Fruit fly (Drosophila melanogaster) whole organism, larva: Measurements from ENCODE around the gene betaNACtes2.
"Not testable (repeated sequence)": the region's sequence is repeated elsewhere in the genome, so short reads cannot be mapped to it uniquely, and the experiment has no call there.

Source experiments
- noc ChIP-seq: fragments of 200-800 bp; sonication (Bioruptor generic); optimal IDR thresholded peaks from 3 replicates; lab custom pipeline; 2019; ENCODE audit warnings: missing biosample characterization, mild to moderate bottlenecking, missing genetic modification characterization, moderate library complexity

Gene betaNACtes2

DNA sequence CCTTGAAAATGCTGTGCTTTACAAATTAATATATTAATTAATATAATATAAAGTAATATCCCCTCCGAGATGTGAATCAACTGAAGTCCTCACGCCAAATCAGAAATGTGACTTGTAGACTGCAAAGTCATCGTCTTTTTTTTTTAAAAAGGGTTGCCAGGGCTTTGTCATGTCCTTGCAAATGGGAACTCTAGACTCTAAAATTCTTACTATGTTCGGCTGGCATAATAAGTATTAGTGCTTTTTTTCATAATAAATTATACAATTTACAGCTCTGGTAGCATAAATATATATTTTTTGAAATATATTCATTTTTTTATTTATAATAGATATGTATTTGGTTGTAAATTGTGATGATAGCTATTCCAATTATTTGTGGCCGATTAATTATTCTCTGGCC is at the start of gene betaNACtes2:
TSS of gene betaNACtes2 (minus strand) at position 101 of the 400 bp plus-strand sequence.
- not testable (repeated sequence) for TF ChIP-seq noc (tag; lab: Kevin White, UChicago)

DNA sequence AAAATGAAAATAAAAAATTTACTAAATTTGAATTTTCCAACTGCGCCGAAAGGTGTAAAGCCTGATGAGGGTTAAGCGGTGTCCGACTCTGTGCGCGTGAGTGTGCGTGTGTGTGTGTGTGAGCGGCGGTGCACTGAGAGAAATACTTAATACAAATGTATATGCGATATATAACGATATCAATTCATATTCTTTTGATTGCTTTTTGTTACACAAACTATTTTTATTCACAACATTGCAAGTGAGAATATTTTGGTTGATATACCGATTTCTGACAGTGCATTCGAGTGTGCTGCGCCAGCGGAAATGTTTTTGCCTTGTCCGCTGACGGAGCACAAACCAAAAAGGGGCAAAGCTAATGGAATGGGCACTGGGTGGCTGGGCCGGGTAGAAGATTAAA is 16.9 kb upstream of the betaNACtes2 start:
- TF ChIP-seq noc (tag; lab: Kevin White, UChicago) = no peak

DNA sequence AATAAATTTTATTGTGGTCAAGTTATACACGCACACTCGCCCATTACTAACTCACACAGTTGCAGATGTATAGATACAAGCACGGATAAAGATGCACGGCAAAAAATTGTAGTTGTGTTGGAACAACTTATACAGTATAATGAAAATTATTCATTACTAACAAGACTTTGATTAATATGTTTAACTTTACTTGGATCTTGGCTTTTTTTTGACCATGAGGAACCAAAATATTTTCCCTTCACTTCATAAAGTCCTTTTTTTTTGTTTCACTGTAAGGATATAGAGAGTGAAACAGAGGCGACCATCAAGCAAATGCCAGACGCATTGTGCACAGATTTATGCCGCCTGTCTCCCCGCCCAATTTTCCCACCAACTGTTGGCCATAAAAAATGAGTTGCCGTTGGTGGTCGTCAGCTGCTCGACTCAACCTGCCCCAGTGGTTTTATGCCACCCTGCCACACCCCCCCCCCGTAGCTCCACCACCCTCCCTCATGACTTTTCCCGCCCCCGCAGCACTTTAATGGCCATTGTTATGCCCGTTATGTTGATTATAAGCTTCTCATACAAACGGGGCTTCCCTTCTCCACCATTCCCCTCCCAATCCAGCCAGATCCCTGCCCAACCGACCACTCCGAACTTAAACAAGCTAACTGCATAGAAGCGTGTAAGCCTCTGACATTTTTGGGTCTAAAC is 16.3 kb upstream of the betaNACtes2 start:
- TF ChIP-seq noc (tag; lab: Kevin White, UChicago) = no peak

DNA sequence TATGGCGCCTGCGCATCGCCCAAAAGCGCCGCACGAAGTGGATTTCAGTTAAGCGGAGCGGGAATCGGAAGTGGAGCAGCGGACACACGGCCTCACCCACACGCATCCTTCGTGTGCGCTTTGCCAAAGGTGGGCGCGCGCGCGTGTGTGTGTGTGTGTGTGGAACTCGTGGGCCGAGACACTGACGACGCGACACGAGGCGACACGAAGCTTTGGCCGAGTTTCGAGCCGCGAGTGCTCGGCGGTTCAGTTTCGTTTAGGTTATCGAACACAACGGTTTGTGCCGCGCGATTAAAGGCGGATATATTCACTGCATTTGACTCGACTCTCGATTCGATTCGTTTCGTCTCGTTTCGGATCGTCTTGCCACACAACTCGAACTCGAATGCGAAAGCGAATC is 6.6 kb upstream of the betaNACtes2 start, which contains the start of gene dpr8:
TSS of gene dpr8 (plus strand) at position 264 of the 400 bp plus-strand sequence.
- TF ChIP-seq noc (tag; lab: Kevin White, UChicago) = no peak

DNA sequence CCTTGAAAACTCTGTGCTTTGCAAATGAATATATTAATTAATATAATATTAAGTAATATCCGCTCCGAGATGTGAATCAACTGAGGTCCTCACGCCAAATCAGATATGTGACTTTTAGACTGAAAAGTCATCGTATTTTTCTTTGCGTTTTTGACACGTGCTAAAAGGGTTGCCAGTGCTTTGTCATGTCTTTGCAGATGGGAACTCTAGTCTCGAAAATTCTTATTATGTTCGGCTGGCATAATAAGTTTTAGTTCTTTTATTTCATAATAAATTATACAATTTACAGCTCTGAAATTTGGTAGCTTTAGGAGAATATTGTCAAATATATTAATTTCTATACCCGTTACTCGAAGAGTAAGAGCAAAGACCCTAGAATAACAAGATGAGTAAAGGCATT is 1.7 kb upstream of the betaNACtes2 start, which contains the start of gene betaNACtes6:
TSS of gene betaNACtes6 (minus strand) at position 101 of the 400 bp plus-strand sequence.
- TF ChIP-seq noc (tag; lab: Kevin White, UChicago) = not testable (repeated sequence)

DNA sequence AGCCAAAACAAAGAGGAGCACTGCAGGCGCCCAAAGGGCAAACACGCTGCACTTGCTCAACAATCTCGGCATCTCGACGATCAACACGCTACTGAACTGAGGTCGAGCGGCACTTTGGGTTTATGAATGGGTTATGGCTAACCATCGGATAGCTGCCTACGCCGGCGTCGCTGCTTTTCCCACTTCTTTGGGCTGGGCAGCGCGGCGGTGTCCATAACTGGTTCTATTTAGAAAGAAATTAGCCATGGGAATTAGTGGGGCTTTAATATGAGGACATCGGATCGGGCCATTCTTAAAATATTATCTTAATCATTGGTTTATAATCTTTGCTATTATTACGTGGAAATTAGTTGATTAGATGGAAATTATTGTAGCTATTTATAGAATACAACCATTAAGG is 26.1 kb downstream of the betaNACtes2 start, which contains the start of gene CG9400:
TSS of gene CG9400 (minus strand) at position 101 of the 400 bp plus-strand sequence.
- TF ChIP-seq noc (tag; lab: Kevin White, UChicago) = no peak

DNA sequence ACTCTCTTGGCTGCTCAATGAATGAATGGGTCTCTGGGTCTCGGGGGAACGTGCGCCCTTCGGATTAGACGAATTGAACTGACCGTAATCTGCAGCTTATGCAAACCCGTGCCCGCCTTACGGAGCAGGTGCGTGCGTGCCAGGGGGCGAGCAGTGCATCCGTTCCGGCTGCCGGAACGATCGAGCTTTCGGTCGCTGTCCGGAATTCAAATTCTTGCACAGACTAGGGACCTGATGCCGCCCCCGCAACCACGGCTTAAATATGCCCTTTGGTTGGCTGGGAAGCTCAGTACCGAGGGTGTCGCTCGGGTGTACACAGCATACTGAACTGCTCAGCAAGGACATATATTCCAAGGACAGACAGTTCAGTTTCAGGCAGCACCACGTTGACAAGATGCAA is 37.9 kb downstream of the betaNACtes2 start, which contains the start of gene Muc12Ea:
TSS of gene Muc12Ea (plus strand) at position 301 of the 400 bp plus-strand sequence.
- no peak for TF ChIP-seq noc (tag; lab: Kevin White, UChicago)

DNA sequence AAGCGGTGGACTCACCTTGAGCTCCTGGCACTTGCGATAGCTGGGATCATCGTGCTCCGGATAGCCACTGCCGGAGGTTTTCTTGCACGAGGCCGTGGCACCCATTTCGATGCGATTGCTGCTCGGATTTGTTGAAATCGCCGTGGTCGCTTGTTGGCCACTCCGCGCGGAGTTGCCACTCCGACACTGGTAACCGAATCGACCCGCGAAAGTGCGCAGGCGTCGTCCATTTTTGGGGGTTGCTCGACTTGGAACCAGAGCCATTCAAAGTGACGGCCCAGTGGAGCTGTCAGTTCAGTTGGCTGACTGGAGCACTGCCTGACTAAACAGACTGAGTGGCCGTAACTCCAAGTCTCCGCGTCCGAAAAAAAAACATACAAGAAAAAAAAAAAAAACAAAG is 49.3 kb downstream of the betaNACtes2 start, which contains the start of the genes CG13404 and na:
TSS of gene CG13404 (minus strand) at position 176 of the 400 bp plus-strand sequence.
TSS of gene na (plus strand) at position 293 of the 400 bp plus-strand sequence.
- TF ChIP-seq noc (tag; lab: Kevin White, UChicago) = no peak

DNA sequence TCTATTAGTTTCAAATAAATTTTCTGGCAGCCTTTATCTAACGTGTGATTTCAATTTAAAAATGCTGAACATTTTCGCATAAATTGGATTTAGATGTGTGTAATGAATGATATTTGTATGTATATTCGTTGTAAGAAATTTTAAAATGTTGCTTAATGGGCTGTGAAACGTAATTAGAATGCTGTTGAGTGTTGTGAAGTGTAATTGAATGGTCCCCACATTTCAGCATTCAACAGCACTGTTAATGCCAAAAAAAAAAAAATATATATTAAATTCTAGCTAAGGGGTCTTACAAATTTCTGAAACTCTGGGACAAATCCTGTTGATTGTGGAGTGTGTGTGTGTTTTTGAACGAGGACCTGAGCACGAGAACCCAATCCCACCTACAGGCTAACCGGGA is 50.2 kb downstream of the betaNACtes2 start:
- TF ChIP-seq noc (tag; lab: Kevin White, UChicago) = no peak
